Worm (Caenorhabditis elegans): ENCODE measurements around the gene Y54G2A.11.

Gene Y54G2A.11

DNA sequence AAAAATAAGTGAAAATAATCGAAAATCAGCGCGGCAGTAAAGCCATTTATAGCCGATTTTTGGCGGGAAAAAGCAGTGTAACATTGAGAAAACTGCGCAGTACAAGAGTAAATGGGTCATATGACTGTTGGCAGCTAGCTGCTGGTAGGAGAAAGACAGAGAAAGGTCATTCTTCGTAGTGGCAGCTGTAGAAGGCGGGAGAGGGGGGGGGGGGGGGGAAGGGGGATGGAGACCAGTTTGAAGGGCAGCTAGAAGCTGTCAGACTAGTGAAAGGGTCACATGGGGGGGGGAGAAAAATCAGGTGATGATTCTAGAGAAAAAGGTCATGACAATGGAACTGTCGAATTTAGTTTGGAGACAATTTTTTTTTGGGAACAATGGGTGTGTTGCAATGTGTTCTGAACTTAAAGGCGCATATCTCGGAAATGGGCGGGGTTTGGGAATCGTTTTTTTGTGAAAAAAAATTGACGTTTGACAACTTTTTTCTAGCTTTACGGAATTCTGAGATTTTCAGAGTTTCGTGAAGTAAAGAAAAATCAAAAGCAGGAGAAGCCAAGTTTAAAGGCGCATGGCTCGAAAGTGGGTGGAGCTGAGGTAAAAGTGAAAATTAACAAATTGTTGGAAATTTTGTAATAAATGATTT is 738 bp upstream of the Y54G2A.11 start (continued):
- TF ChIP-seq ztf-11 (tag; optimal IDR thresholded peaks at IDR 0.05) (no peak), lsy-2 (tag; optimal IDR thresholded peaks at IDR 0.05) (no peak), T26A8.4 (GFP tag; IDR thresholded peaks at IDR 0.05) (no peak), R02D3.7 (tag; optimal IDR thresholded peaks at IDR 0.05) (no peak), lin-13 (GFP tag; optimal IDR thresholded peaks at IDR 0.05) (no peak), hlh-30 (tag; optimal IDR thresholded peaks at IDR 0.05; ENCODE audit: insufficient read depth) (peak; percentile 74), mxl-2 (GFP tag; conservative IDR thresholded peaks at IDR 0.05) (no peak), T20F7.1 (GFP tag; optimal IDR thresholded peaks at IDR 0.05) (no peak), skn-1 (tag; optimal IDR thresholded peaks at IDR 0.05) (no peak), mxl-3 (GFP tag; optimal IDR thresholded peaks at IDR 0.05) (peak; percentile 1), snpc-4 (tag; optimal IDR thresholded peaks at IDR 0.05) (no peak), gei-8 (GFP tag; optimal IDR thresholded peaks at IDR 0.05) (peak; percentile 40), ztf-7 (tag; optimal IDR thresholded peaks at IDR 0.05) (no peak), Y5F2A.4 (GFP tag; optimal IDR thresholded peaks at IDR 0.05) (no peak), snpc-1.2 (GFP tag; IDR thresholded peaks at IDR 0.05) (no peak), daf-12 (tag; optimal IDR thresholded peaks at IDR 0.05) (no peak), dmd-8 (GFP tag; IDR thresholded peaks at IDR 0.05) (no peak), aly-2 (tag; optimal IDR thresholded peaks at IDR 0.05) (no peak), nhr-6 (tag; optimal IDR thresholded peaks at IDR 0.05) (no peak), Y75B8A.6 (GFP tag; IDR thresholded peaks at IDR 0.05) (no peak), daf-16 (GFP tag; optimal IDR thresholded peaks at IDR 0.05) (no peak), daf-16 (tag; optimal IDR thresholded peaks at IDR 0.05) (no peak), lin-38 (GFP tag; IDR thresholded peaks at IDR 0.05) (peak; percentile 33; the same call in 1 of the 2 replicates), daf-8 (GFP tag; IDR thresholded peaks at IDR 0.05) (no peak), zfp-3 (GFP tag; conservative IDR thresholded peaks at IDR 0.05) (no peak), ZK546.5 (tag; optimal IDR thresholded peaks at IDR 0.05) (no peak), unc-130 (GFP tag; optimal IDR thresholded peaks at IDR 0.05) (no peak), lin-29 (GFP tag; IDR thresholded peaks at IDR 0.05) (no peak), nhr-10 (tag; optimal IDR thresholded peaks at IDR 0.05) (no peak), D1046.2 (GFP tag; IDR thresholded peaks at IDR 0.05) (no peak), ctbp-1 (GFP tag; IDR thresholded peaks at IDR 0.05) (no peak), hlh-11 (tag; optimal IDR thresholded peaks at IDR 0.05) (peak; percentile 70), nhr-28 (tag; optimal IDR thresholded peaks at IDR 0.05) (no peak), jun-1 (tag; optimal IDR thresholded peaks at IDR 0.05) (no peak), nhr-77 (tag; optimal IDR thresholded peaks at IDR 0.05) (no peak), madf-5 (GFP tag; IDR thresholded peaks at IDR 0.05) (no peak), F26F4.8 (GFP tag; conservative IDR thresholded peaks at IDR 0.05) (no peak)

DNA sequence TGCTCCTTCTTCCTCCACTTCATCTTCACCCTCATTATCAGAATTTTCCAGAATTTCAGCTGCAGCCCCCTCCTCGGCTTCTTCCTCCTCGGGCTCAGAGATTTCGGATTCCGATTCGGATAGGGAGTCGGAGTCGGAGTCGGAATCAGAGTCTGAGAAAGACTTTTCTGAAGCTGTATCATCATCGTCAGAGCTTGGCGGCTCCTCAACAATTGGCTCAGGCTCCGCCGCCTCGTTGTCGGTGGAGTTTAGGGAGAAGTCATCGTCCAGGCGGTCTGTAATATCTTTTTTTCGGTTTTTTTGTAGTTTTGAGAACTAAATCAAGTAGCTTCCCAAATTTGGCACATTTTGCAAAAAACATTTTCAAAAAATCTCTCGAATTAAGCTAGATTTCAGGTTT is 757 bp downstream of the Y54G2A.11 start:
- TF ChIP-seq nhr-6 (tag; optimal IDR thresholded peaks at IDR 0.05) (no peak), sdz-12 (GFP tag; optimal IDR thresholded peaks at IDR 0.05) (peak; percentile 52), snpc-1.2 (GFP tag; IDR thresholded peaks at IDR 0.05) (peak; percentile 55; the same call in 1 of the 2 replicates), spr-3 (GFP tag; optimal IDR thresholded peaks at IDR 0.05) (peak; percentile 12), nhr-25 (tag; optimal IDR thresholded peaks at IDR 0.05; ENCODE audit: borderline replicate concordance, insufficient read depth) (no peak), madf-9 (GFP tag; conservative IDR thresholded peaks at IDR 0.05) (peak; percentile 6; the same call in 1 of the 2 replicates), aha-1 (tag) (peak; percentile 93), set-16 (GFP tag; IDR thresholded peaks at IDR 0.05) (peak; percentile 79), F49E8.2 (tag; optimal IDR thresholded peaks at IDR 0.05; ENCODE audit: borderline replicate concordance) (no peak), lim-7 (GFP tag; IDR thresholded peaks at IDR 0.05) (0 out of 2 replicates have a peak, but pooled peaks have one; percentile 37)
